Fruit fly (Drosophila melanogaster) S2 (cell line): Measurements from ENCODE around the gene Sfp24Bb.
A peak's percentile ranks its signal among the peaks of the same experiment; 100 is the strongest.

Source experiments
- CG8478 ChIP-seq: fragments of >200 bp; optimal IDR thresholded peaks from 2 replicates; lab custom pipeline; 2018
- CTCF ChIP-seq, 2 experiments: fragments of >200 bp; optimal IDR thresholded peaks; 2 replicates each; lab custom pipeline; 2018

The Sfp24Bb gene

dm6 chr2L:3632047-3632880 lies 37.3 kb downstream of the Sfp24Bb start:
- TF ChIP-seq CG8478 (lab: Kevin White, UChicago) (no peak), CTCF (optimal IDR thresholded peaks at IDR 0.05; lab: Kevin White, UChicago) (peak; percentile 76 to 77)

dm6 chr2L:3631262-3632046 lies 38.1 kb downstream of the Sfp24Bb start:
- TF ChIP-seq CTCF (optimal IDR thresholded peaks at IDR 0.05; lab: Kevin White, UChicago) (no peak), CG8478 (lab: Kevin White, UChicago) (no peak)

- TF ChIP-seq CG8478 (lab: Kevin White, UChicago) (no peak), CTCF (optimal IDR thresholded peaks at IDR 0.05; lab: Kevin White, UChicago) (no peak)
These were observed 38.8 kb downstream of the Sfp24Bb start for dm6 chr2L:3630763-3631162.

- no peak for TF ChIP-seq CG8478 (lab: Kevin White, UChicago)
These were observed 40.1 kb downstream of the Sfp24Bb start for dm6 chr2L:3629466-3629865.

- TF ChIP-seq CG8478 (lab: Kevin White, UChicago) (no peak), CTCF (optimal IDR thresholded peaks at IDR 0.05; lab: Kevin White, UChicago) (no peak)
These were observed 40.8 kb downstream of the Sfp24Bb start for dm6 chr2L:3628819-3629218.

- TF ChIP-seq CTCF (optimal IDR thresholded peaks at IDR 0.05; lab: Kevin White, UChicago), result no peak
- no peak for TF ChIP-seq CG8478 (lab: Kevin White, UChicago)
These were observed 44.8 kb downstream of the Sfp24Bb start for dm6 chr2L:3624784-3625183.

- no peak for TF ChIP-seq CTCF (optimal IDR thresholded peaks at IDR 0.05; lab: Kevin White, UChicago)
- no peak for TF ChIP-seq CG8478 (lab: Kevin White, UChicago)
These were observed 48.0 kb downstream of the Sfp24Bb start, which contains the start of gene CG15418 for dm6 chr2L:3621604-3622003. TSS of gene CG15418 (minus strand) at chr2L:3621704.
